Fruit fly (Drosophila melanogaster) whole organism, embryonic: ENCODE data around the gene CG31800.

Experiments used
- Atf-2 ChIP-seq: fragments of 200-800 bp; sonication (Bioruptor generic); optimal IDR thresholded peaks from 2 replicates; lab custom pipeline; 2016; ENCODE audit warnings: missing biosample characterization, missing genetic modification characterization
- CG10147 ChIP-seq: fragments of 200-800 bp; sonication (Bioruptor generic); optimal IDR thresholded peaks from 2 replicates; lab custom pipeline; 2019; ENCODE audit warnings: missing biosample characterization, mild to moderate bottlenecking, missing genetic modification characterization, moderate library complexity
- CG10543 ChIP-seq: fragments of 200-800 bp; sonication (Bioruptor generic); optimal IDR thresholded peaks from 3 replicates; lab custom pipeline; 2017; ENCODE audit warnings: missing biosample characterization, mild to moderate bottlenecking, missing genetic modification characterization, moderate library complexity
- CG11504 ChIP-seq: fragments of 200-800 bp; sonication (Bioruptor generic); optimal IDR thresholded peaks from 3 replicates; lab custom pipeline; 2019; ENCODE audit warnings: missing biosample characterization, mild to moderate bottlenecking, missing genetic modification characterization, moderate library complexity
- CG11695 ChIP-seq: fragments of 200-800 bp; sonication (Bioruptor generic); IDR thresholded peaks from 3 replicates; pipeline ENCODE4 v1.3.6; 2022; ENCODE audit warnings: missing biosample characterization, missing genetic modification characterization
- CG12391 ChIP-seq: fragments of 200-800 bp; sonication (Bioruptor generic); optimal IDR thresholded peaks from 3 replicates; lab custom pipeline; 2018; ENCODE audit warnings: missing biosample characterization, mild to moderate bottlenecking, missing genetic modification characterization, moderate library complexity
- CG12659 ChIP-seq: fragments of 200-800 bp; sonication (Bioruptor generic); optimal IDR thresholded peaks from 3 replicates; lab custom pipeline; 2017; ENCODE audit warnings: mild to moderate bottlenecking, missing biosample characterization, missing genetic modification reagents, missing genetic modification characterization
- CG14860 ChIP-seq: fragments of 200-800 bp; sonication (Bioruptor generic); IDR thresholded peaks from 3 replicates; pipeline ENCODE4 v1.3.6; 2022; ENCODE audit warnings: missing biosample characterization, missing genetic modification characterization; ENCODE audit not compliant: partially characterized antibody
- CG1647 ChIP-seq: fragments of 200-800 bp; sonication (Bioruptor generic); optimal IDR thresholded peaks from 3 replicates; lab custom pipeline; 2016; ENCODE audit warnings: missing biosample characterization, missing genetic modification characterization
- CG16813 ChIP-seq: fragments of 200-800 bp; sonication (Bioruptor generic); IDR thresholded peaks from 3 replicates; pipeline ENCODE4 v1.3.6; 2022; ENCODE audit warnings: missing biosample characterization, missing genetic modification characterization; ENCODE audit not compliant: partially characterized antibody
- CG17186 ChIP-seq: fragments of 200-800 bp; sonication (Bioruptor generic); optimal IDR thresholded peaks from 3 replicates; lab custom pipeline; 2017; ENCODE audit warnings: missing biosample characterization, missing genetic modification reagents, missing genetic modification characterization
- CG2129 ChIP-seq: fragments of 200-800 bp; sonication (Bioruptor generic); IDR thresholded peaks from 2 replicates; pipeline ENCODE4 v1.3.6; 2022; ENCODE audit warnings: missing biosample characterization, missing genetic modification characterization; ENCODE audit not compliant: partially characterized antibody
- CG2712 ChIP-seq: fragments of 200-800 bp; optimal IDR thresholded peaks from 3 replicates; lab custom pipeline; 2019; ENCODE audit warnings: missing biosample characterization, mild to moderate bottlenecking, missing genetic modification characterization, moderate library complexity
- CG32767 ChIP-seq: fragments of 200-800 bp; sonication (Bioruptor generic); IDR thresholded peaks from 2 replicates; pipeline ENCODE4 v1.3.6; 2022; ENCODE audit warnings: missing biosample characterization, missing genetic modification characterization
- CG33213 ChIP-seq: fragments of 200-800 bp; sonication (Bioruptor generic); optimal IDR thresholded peaks from 3 replicates; lab custom pipeline; 2016; ENCODE audit warnings: missing biosample characterization, missing genetic modification characterization
- CG34224 ChIP-seq: fragments of 200-800 bp; sonication (Bioruptor generic); IDR thresholded peaks from 3 replicates; pipeline ENCODE4 v1.3.6; 2022; ENCODE audit warnings: missing biosample characterization, missing genetic modification characterization; ENCODE audit not compliant: partially characterized antibody
- CG42726 ChIP-seq: fragments of 200-800 bp; sonication (Bioruptor generic); IDR thresholded peaks from 2 replicates; pipeline ENCODE4 v1.3.6; 2022; ENCODE audit warnings: missing biosample characterization, missing genetic modification characterization; ENCODE audit not compliant: partially characterized antibody
- CG7372 ChIP-seq: fragments of 200-800 bp; sonication (Bioruptor generic); IDR thresholded peaks from 2 replicates; pipeline ENCODE4 v1.3.6; 2022; ENCODE audit warnings: missing biosample characterization, missing genetic modification characterization
- CG7928 ChIP-seq: fragments of 200-800 bp; sonication (Bioruptor generic); optimal IDR thresholded peaks from 2 replicates; lab custom pipeline; 2017; ENCODE audit warnings: missing biosample characterization, mild to moderate bottlenecking, missing genetic modification characterization
- Doc3 ChIP-seq: fragments of 200-800 bp; sonication (Bioruptor generic); IDR thresholded peaks from 3 replicates; pipeline ENCODE4 v1.3.6; 2022; ENCODE audit warnings: missing biosample characterization, missing genetic modification characterization; ENCODE audit not compliant: partially characterized antibody
- Dp ChIP-seq: fragments of 200-800 bp; sonication (Bioruptor generic); optimal IDR thresholded peaks from 2 replicates; lab custom pipeline; 2018; ENCODE audit warnings: missing biosample characterization, mild to moderate bottlenecking, missing genetic modification characterization, moderate library complexity
- Ets97D ChIP-seq: fragments of 200-800 bp; sonication (Bioruptor generic); optimal IDR thresholded peaks from 3 replicates; lab custom pipeline; 2016; ENCODE audit warnings: missing biosample characterization, missing genetic modification characterization
- HLH3B ChIP-seq: fragments of 200-800 bp; sonication (Bioruptor generic); IDR thresholded peaks from 2 replicates; pipeline ENCODE4 v1.3.6; 2022; ENCODE audit warnings: missing biosample characterization, missing genetic modification characterization
- HLH4C ChIP-seq: fragments of 200-800 bp; sonication (Bioruptor generic); IDR thresholded peaks from 3 replicates; pipeline ENCODE4 v1.3.6; 2022; ENCODE audit warnings: missing biosample characterization, missing genetic modification characterization; ENCODE audit not compliant: partially characterized antibody
- Hsf ChIP-seq: fragments of 200-800 bp; sonication (Bioruptor generic); optimal IDR thresholded peaks from 3 replicates; lab custom pipeline; 2016; ENCODE audit warnings: missing biosample characterization, missing genetic modification characterization
- Myb ChIP-seq: fragments of 200-800 bp; sonication (Bioruptor generic); optimal IDR thresholded peaks from 2 replicates; lab custom pipeline; 2016; ENCODE audit warnings: missing biosample characterization, missing genetic modification characterization
- Scr ChIP-seq: fragments of 200-800 bp; sonication (Bioruptor generic); IDR thresholded peaks from 2 replicates; pipeline ENCODE4 v1.3.6; 2022; ENCODE audit warnings: missing biosample characterization, missing genetic modification characterization; ENCODE audit not compliant: partially characterized antibody
- Vsx1 ChIP-seq: fragments of 200-800 bp; sonication (Bioruptor generic); optimal IDR thresholded peaks from 2 replicates; lab custom pipeline; 2017; ENCODE audit warnings: missing biosample characterization, mild to moderate bottlenecking, missing genetic modification characterization, missing genetic modification reagents
- ab ChIP-seq: fragments of 200-800 bp; sonication (Bioruptor generic); optimal IDR thresholded peaks from 2 replicates; lab custom pipeline; 2016; ENCODE audit warnings: missing biosample characterization, missing genetic modification characterization
- abd-A ChIP-seq: fragments of 200-800 bp; sonication (Bioruptor generic); optimal IDR thresholded peaks from 3 replicates; lab custom pipeline; 2019; ENCODE audit warnings: missing biosample characterization, mild to moderate bottlenecking, missing genetic modification characterization, moderate library complexity
- amos ChIP-seq: fragments of 200-800 bp; sonication (Bioruptor generic); IDR thresholded peaks from 2 replicates; pipeline ENCODE4 v1.3.6; 2022; ENCODE audit warnings: missing biosample characterization, missing genetic modification characterization; ENCODE audit not compliant: partially characterized antibody
- bcd ChIP-seq: fragments of 200-800 bp; sonication (Bioruptor generic); optimal IDR thresholded peaks from 2 replicates; lab custom pipeline; 2017; ENCODE audit warnings: missing biosample characterization, mild to moderate bottlenecking, missing genetic modification characterization
- crp ChIP-seq, 2 experiments: fragments of 200-800 bp; sonication (Bioruptor generic); optimal IDR thresholded peaks; 2 replicates in 1 of 2; 3 replicates in 1 of 2; lab custom pipeline; 2017; ENCODE audit warnings: missing biosample characterization in 2 of 2, missing genetic modification characterization in 2 of 2, mild to moderate bottlenecking in 1 of 2, moderate library complexity in 1 of 2
- dan ChIP-seq: fragments of 200-800 bp; sonication (Bioruptor generic); IDR thresholded peaks from 2 replicates; pipeline ENCODE4 v1.3.6; 2022; ENCODE audit warnings: missing biosample characterization, missing genetic modification characterization
- ewg ChIP-seq: fragments of 200-800 bp; sonication (Bioruptor generic); optimal IDR thresholded peaks from 3 replicates; lab custom pipeline; 2017; ENCODE audit warnings: mild to moderate bottlenecking, missing biosample characterization, missing genetic modification reagents, missing genetic modification characterization
- gsb ChIP-seq: fragments of 200-800 bp; sonication (Bioruptor generic); IDR thresholded peaks from 2 replicates; pipeline ENCODE4 v1.3.6; 2022; ENCODE audit warnings: missing biosample characterization, missing genetic modification characterization
- h ChIP-seq: fragments of >200 bp; optimal IDR thresholded peaks from 2 replicates; lab custom pipeline; 2017
- hth ChIP-seq: fragments of >200 bp; optimal IDR thresholded peaks from 2 replicates; lab custom pipeline; 2017; ENCODE audit warnings: inconsistent platforms
- insv ChIP-seq, 2 experiments: fragments of 200-800 bp; sonication (Bioruptor generic); optimal IDR thresholded peaks; 3 replicates each; lab custom pipeline; 2016 to 2018; ENCODE audit warnings: missing biosample characterization in 2 of 2, missing genetic modification characterization in 2 of 2
- jumu ChIP-seq: fragments of 200-800 bp; sonication (Bioruptor generic); optimal IDR thresholded peaks from 3 replicates; lab custom pipeline; 2016; ENCODE audit warnings: missing biosample characterization, missing genetic modification characterization
- knrl ChIP-seq: fragments of 200-800 bp; sonication (Bioruptor generic); IDR thresholded peaks from 3 replicates; pipeline ENCODE4 v1.3.6; 2022; ENCODE audit warnings: missing biosample characterization, missing genetic modification characterization; ENCODE audit not compliant: partially characterized antibody
- mld ChIP-seq: fragments of 200-800 bp; sonication (Bioruptor generic); IDR thresholded peaks from 3 replicates; pipeline ENCODE4 v1.3.6; 2022; ENCODE audit warnings: missing biosample characterization, missing genetic modification characterization; ENCODE audit not compliant: partially characterized antibody
- nerfin-2 ChIP-seq: fragments of 200-800 bp; sonication (Bioruptor generic); IDR thresholded peaks from 2 replicates; pipeline ENCODE4 v1.3.6; 2022; ENCODE audit warnings: missing biosample characterization, missing genetic modification characterization; ENCODE audit not compliant: partially characterized antibody
- onecut ChIP-seq: fragments of 200-800 bp; sonication (Bioruptor generic); IDR thresholded peaks from 2 replicates; pipeline ENCODE4 v1.3.6; 2022; ENCODE audit warnings: missing biosample characterization, missing genetic modification characterization
- shn ChIP-seq: fragments of 200-800 bp; sonication (Bioruptor generic); optimal IDR thresholded peaks from 3 replicates; lab custom pipeline; 2016; ENCODE audit warnings: missing biosample characterization, missing genetic modification characterization
- sim ChIP-seq: fragments of 200-800 bp; sonication (Bioruptor generic); IDR thresholded peaks from 2 replicates; pipeline ENCODE4 v1.3.6; 2022; ENCODE audit warnings: missing biosample characterization, missing genetic modification characterization
- stwl ChIP-seq: fragments of 200-800 bp; sonication (Bioruptor generic); optimal IDR thresholded peaks from 3 replicates; lab custom pipeline; 2018; ENCODE audit warnings: missing biosample characterization, mild to moderate bottlenecking, missing genetic modification characterization, moderate library complexity
- tna ChIP-seq: fragments of 200-800 bp; sonication (Bioruptor generic); IDR thresholded peaks from 2 replicates; pipeline ENCODE4 v1.3.6; 2022; ENCODE audit warnings: missing biosample characterization, missing genetic modification characterization; ENCODE audit not compliant: partially characterized antibody
- unc-4 ChIP-seq: fragments of 200-800 bp; sonication (Bioruptor generic); IDR thresholded peaks from 2 replicates; pipeline ENCODE4 v1.3.6; 2022; ENCODE audit warnings: missing biosample characterization, missing genetic modification characterization; ENCODE audit not compliant: partially characterized antibody
- yki ChIP-seq: fragments of >200 bp; optimal IDR thresholded peaks from 3 replicates; lab custom pipeline; 2018

CG31800 gene

dm6 chr2L:19064706-19065105 is 30.3 kb upstream of the CG31800 start, which contains the start of gene CG17343 (continued):
- TF ChIP-seq ewg (GFP tag; lab: Kevin White, UChicago) (no peak), HLH3B (GFP tag; lab: Robert Waterston, UW) (no peak), Scr (GFP tag; lab: Robert Waterston, UW) (peak; percentile 83), CG7372 (GFP tag; lab: Robert Waterston, UW) (no peak), CG32767 (GFP tag; lab: Robert Waterston, UW) (no peak), dan (GFP tag; lab: Robert Waterston, UW) (no peak), CG2712 (tag; lab: Kevin White, UChicago) (peak; percentile 18), Ets97D (peak; percentile 25), CG7928 (GFP tag; lab: Kevin White, UChicago) (peak; percentile 81), CG11695 (GFP tag; lab: Robert Waterston, UW) (no peak), jumu (GFP tag; lab: Kevin White, UChicago) (no peak), crp (GFP tag; optimal IDR thresholded peaks at IDR 0.05; lab: Kevin White, UChicago) (peak in 1 of 2 experiments; percentile 7), Myb (peak; percentile 33), sim (GFP tag; lab: Robert Waterston, UW) (no peak), Dp (peak; percentile 36), tna (GFP tag; lab: Robert Waterston, UW) (peak; percentile 98), CG34224 (GFP tag; lab: Robert Waterston, UW) (peak; percentile 96), CG42726 (peak; percentile 48; the same call in 1 of the 2 replicates), CG10147 (GFP tag; lab: Kevin White, UChicago) (no peak), gsb (no peak), shn (GFP tag; lab: Kevin White, UChicago) (no peak), Atf-2 (GFP tag; lab: Kevin White, UChicago) (no peak), mld (peak; percentile 98), bcd (GFP tag; lab: Kevin White, UChicago) (no peak), CG17186 (GFP tag; lab: Kevin White, UChicago) (no peak), amos (GFP tag; lab: Robert Waterston, UW) (peak; percentile 86), CG12391 (tag; lab: Kevin White, UChicago) (no peak), insv (GFP tag; optimal IDR thresholded peaks at IDR 0.05; lab: Kevin White, UChicago) (no peak), Doc3 (GFP tag; lab: Robert Waterston, UW) (peak; percentile 77), knrl (GFP tag; lab: Robert Waterston, UW) (peak; percentile 72; the same call in 2 of the 3 replicates), nerfin-2 (GFP tag; lab: Robert Waterston, UW) (peak; percentile 98), CG12659 (GFP tag; lab: Kevin White, UChicago) (peak; percentile 41), CG14860 (GFP tag; lab: Robert Waterston, UW) (peak; percentile 94), Vsx1 (GFP tag; lab: Kevin White, UChicago) (no peak), h (lab: Kevin White, UChicago) (no peak), CG2129 (GFP tag; lab: Robert Waterston, UW) (peak; percentile 32; the same call in 1 of the 2 replicates), Hsf (no peak), abd-A (tag; lab: Kevin White, UChicago) (no peak), onecut (GFP tag; lab: Robert Waterston, UW) (peak; percentile 21; the same call in 1 of the 2 replicates), stwl (tag; lab: Kevin White, UChicago) (peak; percentile 68), CG33213 (no peak), CG16813 (peak; percentile 87), ab (GFP tag; lab: Kevin White, UChicago) (no peak), HLH4C (GFP tag; lab: Robert Waterston, UW) (peak; percentile 99), CG10543 (GFP tag; lab: Kevin White, UChicago) (no peak), hth (lab: Kevin White, UChicago) (no peak), CG1647 (GFP tag; lab: Kevin White, UChicago) (no peak), unc-4 (GFP tag; lab: Robert Waterston, UW) (peak; percentile 72), yki (no peak), CG11504 (tag; lab: Kevin White, UChicago) (peak; percentile 67)
